Worm (Caenorhabditis elegans) whole organism, L3 larva: ENCODE results near the gene D2045.9.

Source experiments
- R02D3.7 ChIP-seq: fragments of 150-350 bp; optimal IDR thresholded peaks from 2 replicates; lab custom pipeline; 2014; ENCODE audit warnings: missing biosample characterization, missing genetic modification characterization
- ZK546.5 ChIP-seq: sonication (generic microtip); optimal IDR thresholded peaks from 2 replicates; lab custom pipeline; 2017; ENCODE audit warnings: missing biosample characterization, missing genetic modification characterization
- ceh-16 ChIP-seq: sonication (generic microtip); optimal IDR thresholded peaks from 2 replicates; lab custom pipeline; 2017; ENCODE audit warnings: missing biosample characterization, missing genetic modification characterization
- ceh-82 ChIP-seq: fragments of 150-350 bp; optimal IDR thresholded peaks from 2 replicates; lab custom pipeline; 2014; ENCODE audit warnings: missing biosample characterization, missing genetic modification characterization
- daf-12 ChIP-seq: fragments of 150-350 bp; optimal IDR thresholded peaks from 2 replicates; lab custom pipeline; 2014; ENCODE audit warnings: missing biosample characterization, missing genetic modification reagents, missing genetic modification characterization
- egl-27 ChIP-seq: sonication (generic microtip); optimal IDR thresholded peaks from 4 replicates; lab custom pipeline; 2017; ENCODE audit warnings: missing biosample characterization, missing genetic modification reagents, missing genetic modification characterization
- elt-1 ChIP-seq: fragments of 150-350 bp; optimal IDR thresholded peaks from 2 replicates; lab custom pipeline; 2014; ENCODE audit warnings: missing biosample characterization, missing genetic modification characterization
- elt-2 ChIP-seq: sonication (generic microtip); optimal IDR thresholded peaks from 2 replicates; lab custom pipeline; 2016; ENCODE audit warnings: missing genetic modification reagents, mild to moderate bottlenecking, missing genetic modification characterization, missing compliant biosample characterization
- elt-3 ChIP-seq, 3 experiments: fragments of 150-350 bp in 1 of 3; sonication (generic microtip) in 2 of 3; optimal IDR thresholded peaks; 2 replicates in 2 of 3; 4 replicates in 1 of 3; lab custom pipeline; 2014 to 2017; ENCODE audit warnings: missing biosample characterization in 3 of 3, missing genetic modification characterization in 3 of 3
- fkh-10 ChIP-seq: sonication (generic microtip); optimal IDR thresholded peaks from 2 replicates; lab custom pipeline; 2017; ENCODE audit warnings: missing biosample characterization, missing genetic modification reagents, missing genetic modification characterization
- fkh-2 ChIP-seq: fragments of 150-350 bp; optimal IDR thresholded peaks from 2 replicates; lab custom pipeline; 2014; ENCODE audit warnings: missing biosample characterization, missing genetic modification reagents, missing genetic modification characterization
- fos-1 ChIP-seq: fragments of 150-350 bp; optimal IDR thresholded peaks from 2 replicates; lab custom pipeline; 2014; ENCODE audit warnings: missing biosample characterization, missing genetic modification characterization
- hmg-11 ChIP-seq: sonication (generic microtip); optimal IDR thresholded peaks from 2 replicates; lab custom pipeline; 2016; ENCODE audit warnings: missing genetic modification characterization, missing compliant biosample characterization
- jun-1 ChIP-seq: fragments of 150-350 bp; optimal IDR thresholded peaks from 2 replicates; lab custom pipeline; 2014; ENCODE audit warnings: missing biosample characterization, missing genetic modification reagents, missing genetic modification characterization
- lin-39 ChIP-seq: fragments of 150-350 bp; optimal IDR thresholded peaks from 2 replicates; lab custom pipeline; 2018; ENCODE audit warnings: missing biosample characterization, missing genetic modification reagents, missing genetic modification characterization
- lsy-12 ChIP-seq: sonication (generic microtip); optimal IDR thresholded peaks from 2 replicates; lab custom pipeline; 2016; ENCODE audit warnings: mild to moderate bottlenecking, missing genetic modification characterization, missing compliant biosample characterization
- mml-1 ChIP-seq: fragments of 150-350 bp; sonication (generic microtip); optimal IDR thresholded peaks from 3 replicates; lab custom pipeline; 2014; ENCODE audit warnings: missing biosample characterization, missing genetic modification characterization
- nfya-1 ChIP-seq: sonication (generic microtip); optimal IDR thresholded peaks from 2 replicates; lab custom pipeline; 2017; ENCODE audit warnings: missing genetic modification characterization, mild to moderate bottlenecking, missing compliant biosample characterization, antibody characterized with exemption, moderate library complexity; ENCODE audit not compliant: insufficient read depth
- nhr-11 ChIP-seq: fragments of 150-350 bp; optimal IDR thresholded peaks from 2 replicates; lab custom pipeline; 2014; ENCODE audit warnings: missing biosample characterization, missing genetic modification characterization
- nhr-23 ChIP-seq: fragments of 150-350 bp; optimal IDR thresholded peaks from 2 replicates; lab custom pipeline; 2014; ENCODE audit warnings: missing biosample characterization, missing genetic modification reagents, missing genetic modification characterization
- nhr-237 ChIP-seq: fragments of 150-350 bp; optimal IDR thresholded peaks from 2 replicates; lab custom pipeline; 2014; ENCODE audit warnings: missing biosample characterization, missing genetic modification characterization
- nhr-28 ChIP-seq: fragments of 150-350 bp; optimal IDR thresholded peaks from 2 replicates; lab custom pipeline; 2014; ENCODE audit warnings: missing biosample characterization, missing genetic modification characterization
- nhr-43 ChIP-seq: sonication (generic microtip); optimal IDR thresholded peaks from 2 replicates; lab custom pipeline; 2016; ENCODE audit warnings: mild to moderate bottlenecking, missing genetic modification characterization, missing compliant biosample characterization; ENCODE audit not compliant: poor library complexity, severe bottlenecking
- nhr-67 ChIP-seq: fragments of 150-350 bp; optimal IDR thresholded peaks from 2 replicates; lab custom pipeline; 2014; ENCODE audit warnings: missing biosample characterization, missing genetic modification characterization
- nhr-76 ChIP-seq: fragments of 150-350 bp; sonication (generic microtip); optimal IDR thresholded peaks from 5 replicates; lab custom pipeline; 2014; ENCODE audit warnings: missing biosample characterization, missing genetic modification characterization
- nhr-77 ChIP-seq: fragments of 150-350 bp; optimal IDR thresholded peaks from 2 replicates; lab custom pipeline; 2014; ENCODE audit warnings: missing biosample characterization, missing genetic modification characterization
- pha-4 ChIP-seq: fragments of 150-350 bp; optimal IDR thresholded peaks from 2 replicates; lab custom pipeline; 2014; ENCODE audit warnings: missing biosample characterization, missing genetic modification reagents, missing genetic modification characterization
- pqm-1 ChIP-seq: fragments of 150-350 bp; optimal IDR thresholded peaks from 2 replicates; lab custom pipeline; 2017; ENCODE audit warnings: missing biosample characterization, missing genetic modification characterization, inconsistent platforms
- sea-2 ChIP-seq: fragments of 150-350 bp; sonication (generic microtip); optimal IDR thresholded peaks from 4 replicates; lab custom pipeline; 2014; ENCODE audit warnings: missing biosample characterization, missing genetic modification reagents, missing genetic modification characterization
- skn-1 ChIP-seq: fragments of 150-350 bp; optimal IDR thresholded peaks from 2 replicates; lab custom pipeline; 2014; ENCODE audit warnings: missing biosample characterization, missing genetic modification characterization
- snpc-4 ChIP-seq: fragments of 150-350 bp; optimal IDR thresholded peaks from 2 replicates; lab custom pipeline; 2014; ENCODE audit warnings: missing biosample characterization, missing genetic modification characterization
- tbx-2 ChIP-seq: sonication (generic microtip); optimal IDR thresholded peaks from 2 replicates; lab custom pipeline; 2016; ENCODE audit warnings: mild to moderate bottlenecking, missing genetic modification characterization, missing compliant biosample characterization
- unc-39 ChIP-seq: sonication (generic microtip); optimal IDR thresholded peaks from 4 replicates; lab custom pipeline; 2017; ENCODE audit warnings: missing biosample characterization, missing genetic modification characterization
- unc-62 ChIP-seq: fragments of 150-350 bp; sonication (generic microtip); optimal IDR thresholded peaks from 4 replicates; lab custom pipeline; 2014; ENCODE audit warnings: missing biosample characterization, missing genetic modification reagents, missing genetic modification characterization
- zag-1 ChIP-seq: fragments of 150-350 bp; optimal IDR thresholded peaks from 2 replicates; lab custom pipeline; 2014; ENCODE audit warnings: missing biosample characterization, missing genetic modification characterization
- ztf-11 ChIP-seq: fragments of 150-350 bp; optimal IDR thresholded peaks from 2 replicates; lab custom pipeline; 2014; ENCODE audit warnings: missing biosample characterization, missing genetic modification characterization
- ztf-4 ChIP-seq: fragments of 150-350 bp; optimal IDR thresholded peaks from 2 replicates; lab custom pipeline; 2014; ENCODE audit warnings: missing biosample characterization, missing genetic modification characterization

Gene D2045.9

DNA sequence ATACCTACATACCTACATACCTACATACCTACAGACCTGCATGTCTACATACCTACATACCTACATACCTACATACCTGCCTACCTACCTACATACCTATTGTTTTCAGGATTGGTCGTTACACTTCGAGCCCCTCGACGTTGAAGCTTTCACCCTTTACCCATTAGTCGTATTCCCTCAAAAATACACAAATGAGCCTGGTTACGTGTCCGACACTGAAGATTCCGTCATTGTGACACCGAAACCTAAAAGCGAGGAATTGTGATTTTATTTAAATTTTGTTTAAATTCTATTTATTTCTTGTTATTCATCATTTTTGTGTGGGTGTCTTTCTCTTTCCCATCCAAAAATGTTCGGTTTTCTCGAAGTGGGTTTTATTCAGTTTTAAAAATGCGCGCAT lies 4.1 kb downstream of the D2045.9 start, which contains the start of gene D2045.7:
Gene D2045.7 (plus strand): TSS at position 301 of the 400 bp plus-strand sequence.
- TF ChIP-seq fkh-10 (GFP tag; lab: Kevin White, UChicago) = no peak
- no peak for TF ChIP-seq nhr-237
- no peak for TF ChIP-seq hmg-11 (tag; lab: Kevin White, UChicago)
- TF ChIP-seq ceh-16 (tag; lab: Kevin White, UChicago) = no peak
- TF ChIP-seq, all 47 proteins: peak for 0

DNA sequence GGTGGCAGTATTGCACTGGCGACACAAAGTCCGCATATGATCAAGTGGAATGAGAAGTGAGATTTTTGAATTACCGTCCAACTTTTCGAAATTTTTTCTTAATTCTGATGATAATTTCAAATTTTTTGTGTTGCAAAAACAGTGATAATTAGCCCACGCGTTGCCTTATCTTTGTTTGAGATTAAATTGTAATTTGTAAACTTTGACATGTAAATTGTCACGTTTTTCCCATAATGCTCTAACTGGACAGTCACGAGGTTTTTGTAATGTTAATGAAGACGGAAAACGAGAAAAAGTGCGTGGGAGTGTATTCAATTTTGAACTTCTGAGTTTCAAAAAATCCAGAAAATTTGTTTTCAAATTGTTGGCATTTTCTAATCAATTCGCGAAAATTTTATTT lies 6.5 kb downstream of the D2045.9 start:
- TF ChIP-seq pha-4 (tag; lab: Kevin White, UChicago) = peak; percentile 30
- TF ChIP-seq pqm-1 (tag; lab: Kevin White, UChicago) = peak; percentile 8
- peak; percentile 61 for TF ChIP-seq elt-2 (tag; lab: Kevin White, UChicago)
- TF ChIP-seq ceh-82 = no peak

DNA sequence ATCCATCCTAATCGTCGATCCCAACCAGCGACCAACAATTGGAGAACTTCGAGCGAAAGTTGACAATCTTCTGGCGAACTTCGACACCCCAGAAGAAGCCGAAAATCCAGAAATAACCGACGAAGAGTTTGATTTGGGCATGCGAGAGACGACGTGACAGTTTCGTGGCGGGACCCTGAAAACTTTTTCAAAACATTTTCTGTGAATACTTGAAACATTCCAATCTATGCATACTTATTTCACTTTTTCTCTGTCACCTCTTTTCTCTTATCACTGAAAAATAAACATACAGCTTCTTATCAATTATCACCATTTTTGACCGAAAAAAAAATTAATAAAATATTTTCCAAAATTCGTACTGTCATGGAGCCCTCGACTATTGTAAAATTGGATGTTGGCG lies 6.9 kb downstream of the D2045.9 start, which contains the start of gene D2045.8:
Gene D2045.8 (plus strand): TSS at position 301 of the 400 bp plus-strand sequence.
- TF ChIP-seq skn-1 (tag; lab: Kevin White, UChicago) (peak; percentile 26), fkh-2 (tag; lab: Kevin White, UChicago) (no peak), zag-1 (tag; lab: Kevin White, UChicago) (no peak), elt-2 (tag; lab: Kevin White, UChicago) (peak; percentile 36), hmg-11 (tag; lab: Kevin White, UChicago) (no peak), pqm-1 (tag; lab: Kevin White, UChicago) (peak; percentile 14)

DNA sequence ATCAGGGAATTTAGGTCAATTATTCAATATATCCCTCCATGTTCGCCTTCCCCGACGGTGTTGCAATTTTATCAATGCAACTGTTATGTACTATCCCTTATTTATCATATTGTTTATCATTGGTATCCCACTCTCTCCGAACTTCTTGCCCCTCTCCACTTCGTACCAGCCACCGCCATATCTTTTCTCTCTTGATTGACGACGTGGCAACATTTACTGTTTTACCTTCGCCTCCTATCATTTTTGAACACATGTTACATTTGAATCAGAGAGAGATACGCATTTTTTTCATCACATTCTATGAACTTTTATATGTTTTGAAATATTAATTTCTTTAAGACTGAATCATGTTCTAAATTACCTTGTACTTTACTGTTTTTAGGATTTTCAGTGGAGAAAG lies 11.4 kb downstream of the D2045.9 start:
- TF ChIP-seq mml-1 (tag; lab: Kevin White, UChicago) = no peak
- TF ChIP-seq nhr-23 (tag; lab: Kevin White, UChicago) = peak; percentile 39
- TF ChIP-seq, all 47 proteins: peak for 1

DNA sequence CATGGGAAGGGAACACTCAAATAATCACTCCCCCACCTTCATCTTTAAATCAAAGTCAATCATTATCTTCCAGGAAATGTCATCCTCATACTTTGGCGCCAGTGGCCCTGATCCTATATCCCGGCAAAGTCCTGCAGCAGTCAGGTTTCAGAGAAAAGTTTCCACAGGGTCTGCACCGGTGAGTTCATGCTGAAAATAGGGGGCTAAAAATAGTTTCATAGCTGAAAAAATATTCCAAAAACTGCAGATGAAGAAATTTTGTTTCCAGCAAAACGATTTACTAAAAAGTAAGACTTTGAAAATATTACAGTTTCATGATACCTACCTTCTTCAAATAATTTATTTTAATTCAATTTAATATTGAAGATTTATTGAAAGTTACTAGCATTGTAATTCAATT lies 13.0 kb downstream of the D2045.9 start, which contains the start of gene ptr-25:
Gene ptr-25 (plus strand): TSS at position 73 of the 400 bp plus-strand sequence.
- TF ChIP-seq nhr-77 (no peak), nhr-76 (no peak), fkh-2 (tag; lab: Kevin White, UChicago) (no peak), ceh-16 (tag; lab: Kevin White, UChicago) (no peak), elt-2 (tag; lab: Kevin White, UChicago) (no peak), fkh-10 (GFP tag; lab: Kevin White, UChicago) (no peak), lsy-12 (tag; lab: Kevin White, UChicago) (no peak)
- TF ChIP-seq, all 47 proteins: peak for 0

DNA sequence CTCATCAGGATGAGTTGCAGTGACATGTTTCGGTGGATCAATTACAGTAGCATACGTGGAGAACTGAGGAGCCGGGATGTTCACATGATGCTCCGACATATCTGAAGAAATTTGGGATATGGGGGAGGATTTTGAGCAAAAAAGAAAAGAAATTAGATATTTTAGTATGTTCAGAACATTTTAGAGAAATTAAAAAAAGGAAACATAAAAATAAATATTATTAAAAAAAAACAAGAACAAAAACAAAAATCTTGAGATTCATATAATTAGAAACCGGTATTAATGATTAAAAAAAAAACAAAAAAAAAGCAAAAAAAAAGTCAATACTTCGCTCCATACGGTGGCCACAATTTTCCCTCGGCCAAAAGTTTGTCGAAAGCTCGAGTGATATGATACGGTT lies 28.7 kb downstream of the D2045.9 start, which contains the start of gene rab-33:
Gene rab-33 (minus strand): TSS at position 101 of the 400 bp plus-strand sequence.
- TF ChIP-seq nhr-67 (tag; lab: Kevin White, UChicago) (no peak), nhr-43 (tag; lab: Kevin White, UChicago) (no peak), ztf-11 (tag; lab: Kevin White, UChicago) (no peak), ceh-82 (no peak), daf-12 (no peak), nhr-237 (no peak), egl-27 (tag; lab: Kevin White, UChicago) (no peak), fkh-10 (GFP tag; lab: Kevin White, UChicago) (no peak), nhr-11 (tag; lab: Kevin White, UChicago) (no peak), tbx-2 (tag; lab: Kevin White, UChicago) (no peak), elt-1 (tag; lab: Kevin White, UChicago) (no peak), ztf-4 (tag; lab: Kevin White, UChicago) (no peak), skn-1 (tag; lab: Kevin White, UChicago) (no peak), nhr-76 (no peak), unc-39 (tag; lab: Kevin White, UChicago) (no peak)

DNA sequence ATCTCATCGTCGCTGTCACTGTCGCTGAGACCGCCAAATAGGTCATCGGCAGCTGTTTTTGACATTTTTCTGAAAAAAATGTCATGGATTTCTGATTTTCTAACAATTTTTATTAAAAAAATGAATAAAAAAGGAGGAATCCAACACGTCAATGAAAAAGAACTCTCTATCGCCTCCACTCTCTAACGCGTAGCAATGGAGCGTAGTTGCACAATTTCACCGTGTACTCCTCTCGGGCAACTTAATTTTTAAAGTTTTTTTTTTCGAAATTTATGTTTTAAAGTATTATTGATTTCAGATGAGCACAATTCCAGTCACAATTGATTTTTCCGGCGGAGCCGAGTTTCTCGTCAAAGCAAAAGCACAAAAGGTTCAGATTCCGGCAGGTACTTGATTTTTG lies 30.1 kb downstream of the D2045.9 start, which contains the start of the genes taf-11.3 and urm-1:
Gene taf-11.3 (minus strand): TSS at position 69 of the 400 bp plus-strand sequence.
Gene urm-1 (plus strand): TSS at position 299 of the 400 bp plus-strand sequence.
- TF ChIP-seq ZK546.5 (tag; lab: Kevin White, UChicago) (no peak), elt-3 (tag; optimal IDR thresholded peaks at IDR 0.05; lab: Kevin White, UChicago) (no peak), mml-1 (tag; lab: Kevin White, UChicago) (no peak), fos-1 (no peak), jun-1 (tag; lab: Kevin White, UChicago) (peak; percentile 13), unc-62 (GFP tag; lab: Kevin White, UChicago) (no peak), nhr-77 (no peak), daf-12 (no peak), lin-39 (peak; percentile 24), sea-2 (GFP tag; lab: Kevin White, UChicago) (no peak), snpc-4 (tag; lab: Kevin White, UChicago) (peak; percentile 88), elt-1 (tag; lab: Kevin White, UChicago) (no peak), nhr-43 (tag; lab: Kevin White, UChicago) (peak; percentile 61), hmg-11 (tag; lab: Kevin White, UChicago) (peak; percentile 67), nhr-28 (no peak), nhr-237 (no peak), R02D3.7 (tag; lab: Kevin White, UChicago) (peak; percentile 56), ztf-4 (tag; lab: Kevin White, UChicago) (no peak), pqm-1 (tag; lab: Kevin White, UChicago) (no peak), nfya-1 (peak; percentile 85), skn-1 (tag; lab: Kevin White, UChicago) (no peak), tbx-2 (tag; lab: Kevin White, UChicago) (no peak), ztf-11 (tag; lab: Kevin White, UChicago) (no peak), egl-27 (tag; lab: Kevin White, UChicago) (no peak)
